Worm (Caenorhabditis elegans): Measurements from ENCODE around the gene M110.8.

Gene M110.8

DNA sequence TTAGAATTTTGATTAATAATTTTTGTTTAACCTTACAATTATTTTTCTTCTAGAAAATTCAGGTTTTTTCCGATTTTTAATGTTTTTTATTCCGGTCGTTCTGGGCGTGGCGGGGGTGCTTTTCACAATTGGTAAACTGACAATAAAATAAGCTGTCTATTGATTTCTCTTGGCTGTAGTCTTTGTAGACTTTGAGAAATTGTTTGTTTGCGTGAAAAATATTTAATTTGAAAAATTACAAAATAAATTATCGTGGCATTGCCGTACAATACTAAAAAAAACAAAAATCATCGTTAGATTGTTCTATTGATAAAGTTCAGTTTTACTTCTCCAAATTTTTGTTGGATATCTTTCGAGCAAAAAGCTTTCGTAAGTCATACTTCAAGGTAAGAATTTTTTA lies 37.1 kb upstream of the M110.8 start, which contains the start of gene F35C11.3:
Gene F35C11.3 (plus strand): TSS at position 301 of the 400 bp plus-strand sequence.
- no peak for TF ChIP-seq pha-4 (tag; optimal IDR thresholded peaks at IDR 0.05)
- no peak for TF ChIP-seq ztf-28 (GFP tag; IDR thresholded peaks at IDR 0.05)
- TF ChIP-seq snpc-1.1 (tag; optimal IDR thresholded peaks at IDR 0.05; ENCODE audit: insufficient read depth) = no peak
- TF ChIP-seq akir-1 (GFP tag; optimal IDR thresholded peaks at IDR 0.05) = no peak
- TF ChIP-seq B0035.1 (tag; optimal IDR thresholded peaks at IDR 0.05) = no peak
- TF ChIP-seq nfya-2 (GFP tag; IDR thresholded peaks at IDR 0.05) = no peak

DNA sequence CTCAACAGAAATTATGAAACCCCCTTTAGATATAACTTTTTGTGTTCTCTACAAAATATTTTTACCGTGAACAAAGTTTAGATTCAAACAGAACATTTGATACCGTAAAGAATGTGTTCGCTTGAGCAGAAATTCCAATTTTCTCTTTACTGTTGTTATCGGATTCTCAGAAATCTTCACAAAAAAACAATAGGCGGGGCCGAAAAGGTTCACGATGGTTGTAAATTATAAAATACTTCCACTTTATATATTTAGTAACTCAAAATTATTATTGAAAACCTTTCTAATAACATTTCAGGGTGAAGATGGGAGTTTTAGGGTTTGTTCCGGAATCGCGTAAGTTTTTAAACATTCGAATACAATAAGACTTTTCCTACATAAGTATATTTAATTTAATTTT lies 28.8 kb upstream of the M110.8 start, which contains the start of gene nlp-5:
Gene nlp-5 (plus strand): TSS at position 301 of the 400 bp plus-strand sequence.
- TF ChIP-seq snpc-4 (GFP tag; optimal IDR thresholded peaks at IDR 0.05) (no peak), snpc-4 (tag; optimal IDR thresholded peaks at IDR 0.05) (no peak), snpc-1.1 (tag; optimal IDR thresholded peaks at IDR 0.05; ENCODE audit: insufficient read depth) (no peak), lag-1 (GFP tag; IDR thresholded peaks at IDR 0.05) (no peak), nhr-120 (GFP tag; IDR thresholded peaks at IDR 0.05) (no peak), lsl-1 (GFP tag; optimal IDR thresholded peaks at IDR 0.05) (no peak), fkh-3 (tag; optimal IDR thresholded peaks at IDR 0.05) (no peak)

DNA sequence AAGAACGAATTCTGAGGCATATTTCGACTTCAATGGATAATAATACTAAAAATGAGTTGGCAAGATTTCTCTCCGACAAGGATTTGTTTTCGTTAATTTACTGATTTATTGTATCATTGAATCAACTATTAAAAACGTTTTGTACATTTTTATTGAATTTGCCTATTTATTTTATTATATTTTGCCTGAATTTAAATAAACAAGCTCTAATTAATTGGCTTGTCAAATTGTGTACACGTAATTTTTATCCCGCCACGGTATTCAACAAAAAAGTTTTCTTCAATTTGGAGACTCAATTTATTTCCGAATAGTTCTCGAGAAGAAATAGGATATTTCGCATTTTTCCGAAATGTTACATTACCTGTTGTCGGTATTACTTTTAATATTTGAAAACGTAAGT lies 23.1 kb upstream of the M110.8 start, which contains the start of gene M110.7:
Gene M110.7 (plus strand): TSS at position 301 of the 400 bp plus-strand sequence.
- TF ChIP-seq mcd-1 (GFP tag; IDR thresholded peaks at IDR 0.05) = no peak
- TF ChIP-seq pha-4 (tag; optimal IDR thresholded peaks at IDR 0.05) = no peak
- TF ChIP-seq F55B11.4 (tag; optimal IDR thresholded peaks at IDR 0.05; ENCODE audit: borderline replicate concordance, insufficient read depth) = no peak
- no peak for TF ChIP-seq D2030.7 (GFP tag; IDR thresholded peaks at IDR 0.05)
- TF ChIP-seq mes-4 (tag; optimal IDR thresholded peaks at IDR 0.05) = no peak
- no peak for TF ChIP-seq pbrm-1 (GFP tag; IDR thresholded peaks at IDR 0.05)
- no peak for TF ChIP-seq madf-10 (tag; optimal IDR thresholded peaks at IDR 0.05)
- TF ChIP-seq nhr-90 (tag; optimal IDR thresholded peaks at IDR 0.05) = no peak
- no peak for TF ChIP-seq F22D6.2 (tag; optimal IDR thresholded peaks at IDR 0.05)
- no peak for TF ChIP-seq attf-6 (GFP tag; IDR thresholded peaks at IDR 0.05)
- no peak for TF ChIP-seq atf-7 (tag; optimal IDR thresholded peaks at IDR 0.05)
- no peak for TF ChIP-seq rcor-1 (GFP tag; IDR thresholded peaks at IDR 0.05)
- no peak for TF ChIP-seq attf-5 (GFP tag; optimal IDR thresholded peaks at IDR 0.05)

- TF ChIP-seq snpc-4 (GFP tag; optimal IDR thresholded peaks at IDR 0.05) = no peak
- no peak for TF ChIP-seq snpc-4 (tag; optimal IDR thresholded peaks at IDR 0.05)
- TF ChIP-seq unc-62 (GFP tag; optimal IDR thresholded peaks at IDR 0.05) = no peak
- no peak for TF ChIP-seq nfya-2 (GFP tag; IDR thresholded peaks at IDR 0.05)
- 0 out of 2 replicates have a peak, but pooled peaks have one; percentile 27 for TF ChIP-seq madf-3 (GFP tag; IDR thresholded peaks at IDR 0.05)
Measured at ce11 chrII:8230976-8231375, 21.6 kb upstream of the M110.8 start, which contains the start of gene M110.9. M110.9 (plus strand) TSS chrII:8231276.

DNA sequence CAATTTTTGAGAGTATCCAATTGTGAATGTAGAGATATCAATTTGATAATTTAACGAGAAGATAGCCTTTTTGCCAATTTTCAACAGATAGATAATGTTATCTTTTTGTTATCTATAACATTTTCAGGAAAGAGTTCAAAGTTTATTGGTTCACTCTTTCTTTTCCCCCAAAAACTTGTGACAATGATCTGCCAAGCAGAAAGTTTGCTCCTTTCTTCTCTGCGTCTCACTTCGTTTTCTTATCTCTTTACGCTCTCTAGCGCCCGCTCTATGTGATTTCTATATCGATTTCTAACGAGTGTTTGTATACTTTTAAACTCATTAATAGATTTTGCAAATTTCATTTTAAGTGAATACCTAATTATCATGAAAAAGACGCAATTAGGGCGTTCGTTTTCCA lies 17.1 kb upstream of the M110.8 start:
- no peak for TF ChIP-seq madf-8 (GFP tag; conservative IDR thresholded peaks at IDR 0.05)
- peak; percentile 44 for TF ChIP-seq nhr-80 (tag; optimal IDR thresholded peaks at IDR 0.05)
- no peak for TF ChIP-seq ztf-25 (GFP tag; IDR thresholded peaks at IDR 0.05)
- TF ChIP-seq lin-54 (GFP tag; optimal IDR thresholded peaks at IDR 0.05) = peak; percentile 13
- TF ChIP-seq Y79H2A.3 (GFP tag; conservative IDR thresholded peaks at IDR 0.05) = 0 out of 2 replicates have a peak, but pooled peaks have one; percentile 16
- peak; percentile 14; the same call in 1 of the 2 replicates for TF ChIP-seq ekl-4 (GFP tag; IDR thresholded peaks at IDR 0.05)
- TF ChIP-seq egl-18 (GFP tag; IDR thresholded peaks at IDR 0.05) = no peak
- peak; percentile 49; the same call in 1 of the 2 replicates for TF ChIP-seq hmg-1.2 (GFP tag; IDR thresholded peaks at IDR 0.05)
